Fruit fly (Drosophila melanogaster): ENCODE data around the gene bap.

- no peak for TF ChIP-seq ewg (GFP tag; optimal IDR thresholded peaks at IDR 0.05)
- TF ChIP-seq br (optimal IDR thresholded peaks at IDR 0.05) = no peak
- TF ChIP-seq CG17829 (tag; optimal IDR thresholded peaks at IDR 0.05) = no peak
- no peak for TF ChIP-seq ase (GFP tag; IDR thresholded peaks at IDR 0.05)
- TF ChIP-seq CG6254 (GFP tag; optimal IDR thresholded peaks at IDR 0.05) = no peak
Measured at dm6 chr3R:21376859-21377607, 11.6 kb upstream of the bap start.
